Fruit fly (Drosophila melanogaster) whole organism, wandering third instar larva: Measurements from ENCODE around the gene CG43084.

Source experiments
- Mio ChIP-seq: sonication (Bioruptor generic); optimal IDR thresholded peaks from 2 replicates; lab custom pipeline; 2016; ENCODE audit warnings: missing biosample characterization, missing genetic modification characterization
- Vsx2 ChIP-seq: fragments of 200-300, 225-300 bp; sonication (Bioruptor generic); optimal IDR thresholded peaks from 2 replicates; lab custom pipeline; 2018; ENCODE audit warnings: missing biosample characterization, missing genetic modification characterization; ENCODE audit not compliant: partially characterized antibody
- dsf ChIP-seq: sonication (Bioruptor generic); optimal IDR thresholded peaks from 2 replicates; lab custom pipeline; 2016; ENCODE audit warnings: missing biosample characterization, missing genetic modification characterization, borderline replicate concordance
- h ChIP-seq: fragments of 200-800 bp; sonication (Bioruptor generic); optimal IDR thresholded peaks from 3 replicates; lab custom pipeline; 2016; ENCODE audit warnings: missing biosample characterization, mild to moderate bottlenecking, missing genetic modification characterization

dm6 chr3L:15616490-15616889 is 34.2 kb upstream of the CG43084 start:
- TF ChIP-seq Mio = no peak
- no peak for TF ChIP-seq Vsx2
- TF ChIP-seq h = no peak
- no peak for TF ChIP-seq dsf (GFP tag; lab: Kevin White, UChicago)
